Fruit fly (Drosophila melanogaster) whole organism, embryonic: ENCODE measurements around the gene Art8.

Source experiments
- Ada2b ChIP-seq: fragments of 200-800 bp; sonication (Bioruptor generic); IDR thresholded peaks from 2 replicates; pipeline ENCODE4 v1.3.6; 2022; ENCODE audit warnings: missing biosample characterization, missing genetic modification characterization
- B-H2 ChIP-seq: fragments of 200-800 bp; sonication (Bioruptor generic); optimal IDR thresholded peaks from 2 replicates; lab custom pipeline; 2018; ENCODE audit warnings: missing biosample characterization, mild to moderate bottlenecking, missing genetic modification characterization
- CG10321 ChIP-seq: fragments of 200-800 bp; sonication (Bioruptor generic); IDR thresholded peaks from 2 replicates; pipeline ENCODE4 v1.3.6; 2022; ENCODE audit warnings: missing biosample characterization, missing genetic modification characterization
- CG10431 ChIP-seq: fragments of 200-800 bp; sonication (Bioruptor generic); optimal IDR thresholded peaks from 3 replicates; lab custom pipeline; 2018; ENCODE audit warnings: missing biosample characterization, mild to moderate bottlenecking, missing genetic modification characterization
- CG10543 ChIP-seq: fragments of 200-800 bp; sonication (Bioruptor generic); optimal IDR thresholded peaks from 3 replicates; lab custom pipeline; 2017; ENCODE audit warnings: missing biosample characterization, mild to moderate bottlenecking, missing genetic modification characterization, moderate library complexity
- CG10979 ChIP-seq: fragments of 200-800 bp; sonication (Bioruptor generic); optimal IDR thresholded peaks from 2 replicates; lab custom pipeline; 2018; ENCODE audit warnings: missing biosample characterization, mild to moderate bottlenecking, missing genetic modification characterization, moderate library complexity
- CG11085 ChIP-seq: fragments of 200-800 bp; sonication (Bioruptor generic); IDR thresholded peaks from 2 replicates; pipeline ENCODE4 v1.3.6; 2022; ENCODE audit warnings: missing biosample characterization, missing genetic modification characterization
- CG11723 ChIP-seq: fragments of 200-800 bp; sonication (Bioruptor generic); optimal IDR thresholded peaks from 2 replicates; lab custom pipeline; 2017; ENCODE audit warnings: missing biosample characterization, mild to moderate bottlenecking, missing genetic modification characterization
- CG13624 ChIP-seq: fragments of 200-800 bp; sonication (Bioruptor generic); optimal IDR thresholded peaks from 2 replicates; lab custom pipeline; 2016; ENCODE audit warnings: missing biosample characterization, missing genetic modification characterization
- CG14014 ChIP-seq: fragments of 200-800 bp; sonication (Bioruptor generic); IDR thresholded peaks from 2 replicates; pipeline ENCODE4 v1.3.6; 2022; ENCODE audit warnings: missing biosample characterization, missing genetic modification characterization
- CG15696 ChIP-seq: fragments of 200-800 bp; sonication (Bioruptor generic); optimal IDR thresholded peaks from 2 replicates; lab custom pipeline; 2019; ENCODE audit warnings: missing biosample characterization, mild to moderate bottlenecking, missing genetic modification characterization, moderate library complexity
- CG1602 ChIP-seq: fragments of 200-800 bp; sonication (Bioruptor generic); optimal IDR thresholded peaks from 3 replicates; lab custom pipeline; 2016; ENCODE audit warnings: missing biosample characterization, missing genetic modification characterization
- CG16815 ChIP-seq: fragments of 200-800 bp; sonication (Bioruptor generic); optimal IDR thresholded peaks from 3 replicates; lab custom pipeline; 2017; ENCODE audit warnings: missing biosample characterization, mild to moderate bottlenecking, missing genetic modification characterization
- CG17802 ChIP-seq: fragments of 200-800 bp; sonication (Bioruptor generic); optimal IDR thresholded peaks from 2 replicates; lab custom pipeline; 2018; ENCODE audit warnings: missing biosample characterization, mild to moderate bottlenecking, missing genetic modification characterization, moderate library complexity
- CG17829 ChIP-seq: fragments of 200-800 bp; optimal IDR thresholded peaks from 2 replicates; lab custom pipeline; 2019; ENCODE audit warnings: missing biosample characterization, mild to moderate bottlenecking, missing genetic modification characterization, moderate library complexity
- CG1792 ChIP-seq: fragments of 200-800 bp; sonication (Bioruptor generic); optimal IDR thresholded peaks from 2 replicates; lab custom pipeline; 2016; ENCODE audit warnings: missing biosample characterization, missing genetic modification characterization
- CG2129 ChIP-seq: fragments of 200-800 bp; sonication (Bioruptor generic); IDR thresholded peaks from 2 replicates; pipeline ENCODE4 v1.3.6; 2022; ENCODE audit warnings: missing biosample characterization, missing genetic modification characterization; ENCODE audit not compliant: partially characterized antibody
- CG3065 ChIP-seq: fragments of 200-800 bp; sonication (Bioruptor generic); optimal IDR thresholded peaks from 2 replicates; lab custom pipeline; 2016; ENCODE audit warnings: missing biosample characterization, missing genetic modification characterization
- CG34224 ChIP-seq: fragments of 200-800 bp; sonication (Bioruptor generic); IDR thresholded peaks from 3 replicates; pipeline ENCODE4 v1.3.6; 2022; ENCODE audit warnings: missing biosample characterization, missing genetic modification characterization; ENCODE audit not compliant: partially characterized antibody
- CG42726 ChIP-seq: fragments of 200-800 bp; sonication (Bioruptor generic); IDR thresholded peaks from 2 replicates; pipeline ENCODE4 v1.3.6; 2022; ENCODE audit warnings: missing biosample characterization, missing genetic modification characterization; ENCODE audit not compliant: partially characterized antibody
- CG4424 ChIP-seq: fragments of 200-800 bp; sonication (Bioruptor generic); optimal IDR thresholded peaks from 3 replicates; lab custom pipeline; 2016; ENCODE audit warnings: missing biosample characterization, missing genetic modification characterization
- CG4854 ChIP-seq: fragments of 200-800 bp; sonication (Bioruptor generic); optimal IDR thresholded peaks from 2 replicates; lab custom pipeline; 2016; ENCODE audit warnings: missing biosample characterization, missing genetic modification characterization, inconsistent platforms
- CG7556 ChIP-seq: fragments of 200-800 bp; sonication (Bioruptor generic); optimal IDR thresholded peaks from 2 replicates; lab custom pipeline; 2017; ENCODE audit warnings: missing biosample characterization, mild to moderate bottlenecking, missing genetic modification characterization
- CG8290 ChIP-seq, 3 experiments: fragments of 200-800 bp; sonication (Bioruptor generic); optimal IDR thresholded peaks; 2 replicates each; lab custom pipeline; 2016 to 2019; ENCODE audit warnings: missing biosample characterization in 3 of 3, missing genetic modification characterization in 3 of 3, mild to moderate bottlenecking in 2 of 3, moderate library complexity in 1 of 3
- CG9215 ChIP-seq: fragments of 200-800 bp; sonication (Bioruptor generic); IDR thresholded peaks from 2 replicates; pipeline ENCODE4 v1.3.6; 2022; ENCODE audit warnings: missing biosample characterization, missing genetic modification characterization
- CG9932 ChIP-seq: fragments of 200-800 bp; sonication (Bioruptor generic); IDR thresholded peaks from 2 replicates; pipeline ENCODE4 v1.3.6; 2022; ENCODE audit warnings: missing biosample characterization, missing genetic modification characterization
- Dek ChIP-seq: fragments of 200-800 bp; sonication (Bioruptor generic); optimal IDR thresholded peaks from 3 replicates; lab custom pipeline; 2019; ENCODE audit warnings: missing biosample characterization, mild to moderate bottlenecking, missing genetic modification characterization, moderate library complexity
- MESR4 ChIP-seq: fragments of 200-800 bp; sonication (Bioruptor generic); optimal IDR thresholded peaks from 2 replicates; lab custom pipeline; 2018; ENCODE audit warnings: missing biosample characterization, mild to moderate bottlenecking, missing genetic modification characterization, moderate library complexity
- Nf-YA ChIP-seq: fragments of 200-800 bp; sonication (Bioruptor generic); IDR thresholded peaks from 2 replicates; pipeline ENCODE4 v1.3.6; 2022; ENCODE audit warnings: missing biosample characterization, missing genetic modification characterization
- Sry-δ ChIP-seq: fragments of 200-800 bp; sonication (Bioruptor generic); optimal IDR thresholded peaks from 2 replicates; lab custom pipeline; 2016; ENCODE audit warnings: missing biosample characterization, missing genetic modification characterization
- Tbp ChIP-seq: fragments of >200 bp; optimal IDR thresholded peaks from 2 replicates; lab custom pipeline; 2018; ENCODE audit warnings: missing biosample characterization, missing genetic modification characterization
- bigmax ChIP-seq: fragments of 200-800 bp; sonication (Bioruptor generic); optimal IDR thresholded peaks from 2 replicates; lab custom pipeline; 2018; ENCODE audit warnings: missing biosample characterization, mild to moderate bottlenecking, missing genetic modification characterization
- dan ChIP-seq: fragments of 200-800 bp; sonication (Bioruptor generic); IDR thresholded peaks from 2 replicates; pipeline ENCODE4 v1.3.6; 2022; ENCODE audit warnings: missing biosample characterization, missing genetic modification characterization
- dati ChIP-seq: fragments of 200-800 bp; sonication (Bioruptor generic); IDR thresholded peaks from 2 replicates; pipeline ENCODE4 v1.3.6; 2022; ENCODE audit warnings: missing biosample characterization, missing genetic modification characterization
- dmrt11E ChIP-seq: fragments of 200-800 bp; sonication (Bioruptor generic); optimal IDR thresholded peaks from 3 replicates; lab custom pipeline; 2018; ENCODE audit warnings: missing biosample characterization, mild to moderate bottlenecking, missing genetic modification characterization, moderate library complexity
- emc ChIP-seq: fragments of 200-800 bp; sonication (Bioruptor generic); optimal IDR thresholded peaks from 2 replicates; lab custom pipeline; 2016; ENCODE audit warnings: missing biosample characterization, missing genetic modification characterization
- gce ChIP-seq: fragments of 200-800 bp; sonication (Bioruptor generic); IDR thresholded peaks from 3 replicates; pipeline ENCODE4 v1.3.6; 2022; ENCODE audit warnings: missing biosample characterization, missing genetic modification characterization
- gcm2 ChIP-seq: fragments of 200-800 bp; sonication (Bioruptor generic); optimal IDR thresholded peaks from 2 replicates; lab custom pipeline; 2016; ENCODE audit warnings: missing biosample characterization, missing genetic modification characterization
- grau ChIP-seq: fragments of 200-800 bp; optimal IDR thresholded peaks from 3 replicates; lab custom pipeline; 2019; ENCODE audit warnings: missing biosample characterization, mild to moderate bottlenecking, missing genetic modification characterization, moderate library complexity
- kah ChIP-seq: fragments of 200-800 bp; sonication (Bioruptor generic); optimal IDR thresholded peaks from 2 replicates; lab custom pipeline; 2018; ENCODE audit warnings: missing biosample characterization, mild to moderate bottlenecking, missing genetic modification characterization
- klu ChIP-seq: fragments of 200-800 bp; sonication (Bioruptor generic); IDR thresholded peaks from 2 replicates; pipeline ENCODE4 v1.3.6; 2022; ENCODE audit warnings: missing biosample characterization, missing genetic modification characterization
- lola ChIP-seq, 3 experiments: fragments of >200 bp in 2 of 3; fragments of 200-800 bp in 1 of 3; sonication (Bioruptor generic) in 1 of 3; optimal IDR thresholded peaks; 2 replicates each; lab custom pipeline; 2017 to 2019; ENCODE audit warnings: missing biosample characterization in 3 of 3, missing genetic modification characterization in 3 of 3, mild to moderate bottlenecking in 1 of 3, moderate library complexity in 1 of 3
- prd ChIP-seq, 3 experiments: fragments of >200 bp in 2 of 3; fragments of 200-800 bp in 1 of 3; sonication (Bioruptor generic) in 1 of 3; optimal IDR thresholded peaks in 2 of 3; IDR thresholded peaks in 1 of 3; 2 replicates in 2 of 3; 3 replicates in 1 of 3; pipeline versions ENCODE4 v1.3.6 to Lab custom; 2017 to 2022; ENCODE audit warnings: missing biosample characterization in 1 of 3, missing genetic modification characterization in 1 of 3
- pros ChIP-seq: fragments of 200-800 bp; sonication (Bioruptor generic); optimal IDR thresholded peaks from 3 replicates; lab custom pipeline; 2019; ENCODE audit warnings: missing biosample characterization, mild to moderate bottlenecking, missing genetic modification characterization, moderate library complexity
- ranshi ChIP-seq: fragments of 200-800 bp; sonication (Bioruptor generic); IDR thresholded peaks from 2 replicates; pipeline ENCODE4 v1.3.6; 2022; ENCODE audit warnings: missing biosample characterization, missing genetic modification characterization
- sug ChIP-seq: fragments of 200-800 bp; optimal IDR thresholded peaks from 2 replicates; lab custom pipeline; 2019; ENCODE audit warnings: missing biosample characterization, mild to moderate bottlenecking, missing genetic modification characterization, moderate library complexity
- usp ChIP-seq: fragments of >200 bp; optimal IDR thresholded peaks from 2 replicates; lab custom pipeline; 2017; ENCODE audit warnings: missing biosample characterization, missing genetic modification characterization
- zen2 ChIP-seq: fragments of 200-800 bp; sonication (Bioruptor generic); IDR thresholded peaks from 3 replicates; pipeline ENCODE4 v1.3.6; 2022; ENCODE audit warnings: missing biosample characterization, missing genetic modification characterization; ENCODE audit not compliant: partially characterized antibody

Art8 gene

dm6 chr2L:11044678-11045466 is 34.0 kb upstream of the Art8 start (continued):
- TF ChIP-seq CG10979 (no peak), Dek (tag; lab: Kevin White, UChicago) (peak; percentile 13), lola (GFP tag; optimal IDR thresholded peaks at IDR 0.05; lab: Kevin White, UChicago) (peak in 1 of 3 experiments; percentile 40), usp (GFP tag; lab: Kevin White, UChicago) (no peak), CG9932 (0 out of 2 replicates have a peak, but pooled peaks have one; percentile 5), dmrt11E (tag; lab: Kevin White, UChicago) (peak; percentile 28), Ada2b (0 out of 2 replicates have a peak, but pooled peaks have one; percentile 15), sug (peak; percentile 63), CG3065 (GFP tag; lab: Kevin White, UChicago) (no peak), dan (no peak), CG1792 (GFP tag; lab: Kevin White, UChicago) (no peak), CG4424 (GFP tag; lab: Kevin White, UChicago) (peak; percentile 18), CG42726 (GFP tag; lab: Robert Waterston, UW) (no peak), CG1602 (GFP tag; lab: Kevin White, UChicago) (no peak), CG17829 (no peak), Sry-δ (GFP tag; lab: Kevin White, UChicago) (no peak), klu (GFP tag; lab: Robert Waterston, UW) (no peak), CG10431 (GFP tag; lab: Kevin White, UChicago) (peak; percentile 62), CG16815 (GFP tag; lab: Kevin White, UChicago) (peak; percentile 41), CG13624 (no peak), CG9215 (GFP tag; lab: Robert Waterston, UW) (no peak), grau (tag; lab: Kevin White, UChicago) (peak; percentile 39), CG14014 (GFP tag; lab: Robert Waterston, UW) (peak; percentile 34; the same call in 1 of the 2 replicates), dati (GFP tag; lab: Robert Waterston, UW) (no peak), zen2 (no peak), kah (peak; percentile 14), Nf-YA (GFP tag; lab: Robert Waterston, UW) (no peak), Tbp (GFP tag; lab: Kevin White, UChicago) (no peak), CG4854 (no peak), ranshi (GFP tag; lab: Robert Waterston, UW) (no peak), CG17802 (tag; lab: Kevin White, UChicago) (no peak), CG11085 (GFP tag; lab: Robert Waterston, UW) (no peak), CG10543 (GFP tag; lab: Kevin White, UChicago) (peak; percentile 76), MESR4 (no peak), CG15696 (peak; percentile 58), emc (GFP tag; lab: Kevin White, UChicago) (no peak), CG8290 (GFP tag; optimal IDR thresholded peaks at IDR 0.05; lab: Kevin White, UChicago) (no peak), CG8290 (tag; optimal IDR thresholded peaks at IDR 0.05; lab: Kevin White, UChicago) (peak in 1 of 2 experiments; percentile 41), bigmax (GFP tag; lab: Kevin White, UChicago) (no peak), gcm2 (GFP tag; lab: Kevin White, UChicago) (no peak), prd (optimal IDR thresholded peaks at IDR 0.05; lab: Kevin White, UChicago) (no peak), prd (GFP tag; IDR thresholded peaks at IDR 0.05; lab: Robert Waterston, UW) (0 out of 3 replicates have a peak, but pooled peaks have one; percentile 30), CG2129 (GFP tag; lab: Robert Waterston, UW) (no peak), CG7556 (peak; percentile 32), B-H2 (GFP tag; lab: Kevin White, UChicago) (no peak), pros (GFP tag; lab: Kevin White, UChicago) (no peak), CG10321 (no peak; the same call in 1 of the 2 replicates), CG34224 (GFP tag; lab: Robert Waterston, UW) (no peak), CG11723 (GFP tag; lab: Kevin White, UChicago) (peak; percentile 25), gce (GFP tag; lab: Robert Waterston, UW) (peak; percentile 28; the same call in 1 of the 3 replicates)
